Worm (Caenorhabditis elegans): ENCODE results near the gene Y32F6B.9.

The Y32F6B.9 gene

ce11 chrV:10449947-10450346, 28.6 kb upstream of the Y32F6B.9 start:
- 0 out of 2 replicates have a peak, but pooled peaks have one; percentile 9 for TF ChIP-seq dmd-6 (GFP tag; IDR thresholded peaks at IDR 0.05)

- TF ChIP-seq lin-1 (GFP tag; IDR thresholded peaks at IDR 0.05): 0 out of 2 replicates have a peak, but pooled peaks have one; percentile 16
- peak; percentile 62; the same call in 1 of the 2 replicates for TF ChIP-seq lim-7 (GFP tag; IDR thresholded peaks at IDR 0.05)
- TF ChIP-seq madf-5 (GFP tag; IDR thresholded peaks at IDR 0.05): peak in 1 of 2 experiments; percentile 74; a peak in 1 of 4 replicates
- TF ChIP-seq ctbp-1 (GFP tag; IDR thresholded peaks at IDR 0.05): 0 out of 2 replicates have a peak, but pooled peaks have one; percentile 11
- 0 out of 2 replicates have a peak, but pooled peaks have one; percentile 22 for TF ChIP-seq mxl-2 (GFP tag; conservative IDR thresholded peaks at IDR 0.05)
- TF ChIP-seq F26F4.8 (GFP tag; conservative IDR thresholded peaks at IDR 0.05): peak; percentile 89
- TF ChIP-seq Y105C5A.15 (GFP tag; IDR thresholded peaks at IDR 0.05): peak; percentile 61; the same call in 1 of the 2 replicates
These were observed 28.1 kb upstream of the Y32F6B.9 start for ce11 chrV:10450355-10450754.

- peak; percentile 54 for TF ChIP-seq hlh-11 (tag; optimal IDR thresholded peaks at IDR 0.05)
- peak in 1 of 2 experiments; percentile 74 for TF ChIP-seq daf-16 (GFP tag; optimal IDR thresholded peaks at IDR 0.05)
- no peak for TF ChIP-seq daf-16 (tag; optimal IDR thresholded peaks at IDR 0.05)
- TF ChIP-seq lsy-2 (tag; optimal IDR thresholded peaks at IDR 0.05): peak in 1 of 2 experiments; percentile 2
- peak in 1 of 2 experiments; percentile 3 for TF ChIP-seq unc-62 (GFP tag; optimal IDR thresholded peaks at IDR 0.05 in 1 of 2)
- no peak for TF ChIP-seq unc-62 (tag; optimal IDR thresholded peaks at IDR 0.05)
- no peak for TF ChIP-seq tra-1 (GFP tag; IDR thresholded peaks at IDR 0.05)
- TF ChIP-seq hif-1 (tag; optimal IDR thresholded peaks at IDR 0.05): peak in 1 of 2 experiments; percentile 24
- no peak for TF ChIP-seq F37D6.2 (tag; optimal IDR thresholded peaks at IDR 0.05)
- peak; percentile 65 for TF ChIP-seq ceh-20 (GFP tag; IDR thresholded peaks at IDR 0.05)
- TF ChIP-seq mdt-29 (GFP tag; IDR thresholded peaks at IDR 0.05): peak; percentile 71; the same call in 1 of the 2 replicates
- peak; percentile 51 for TF ChIP-seq nhr-11 (tag; optimal IDR thresholded peaks at IDR 0.05)
These were observed 25.0 kb upstream of the Y32F6B.9 start, which contains the start of gene Y32F6A.5 for ce11 chrV:10453466-10453865. Y32F6A.5 (minus strand) TSS chrV:10453605.

ce11 chrV:10456801-10457200, 21.7 kb upstream of the Y32F6B.9 start:
- 0 out of 2 replicates have a peak, but pooled peaks have one; percentile 46 for TF ChIP-seq snpc-1.2 (GFP tag; IDR thresholded peaks at IDR 0.05)

ce11 chrV:10457247-10457646, 21.3 kb upstream of the Y32F6B.9 start, which contains the start of gene F22E12.1:
F22E12.1 (minus strand) TSS chrV:10457347.
- no peak for TF ChIP-seq ztf-11 (tag; optimal IDR thresholded peaks at IDR 0.05)
- TF ChIP-seq ceh-20 (GFP tag; IDR thresholded peaks at IDR 0.05): no peak
- TF ChIP-seq nhr-111 (GFP tag; optimal IDR thresholded peaks at IDR 0.05): no peak
- TF ChIP-seq zfp-3 (GFP tag; conservative IDR thresholded peaks at IDR 0.05): no peak
- TF ChIP-seq nhr-25 (tag; optimal IDR thresholded peaks at IDR 0.05; ENCODE audit: borderline replicate concordance, insufficient read depth): no peak
- no peak for TF ChIP-seq mxl-3 (GFP tag; optimal IDR thresholded peaks at IDR 0.05)
- no peak for TF ChIP-seq spr-1 (tag; optimal IDR thresholded peaks at IDR 0.05)
- no peak for TF ChIP-seq php-3 (GFP tag; IDR thresholded peaks at IDR 0.05)
- TF ChIP-seq nhr-10 (tag; optimal IDR thresholded peaks at IDR 0.05): no peak
- no peak for TF ChIP-seq unc-62 (GFP tag; optimal IDR thresholded peaks at IDR 0.05 in 1 of 2)
- no peak for TF ChIP-seq unc-62 (tag; optimal IDR thresholded peaks at IDR 0.05)
- no peak for TF ChIP-seq F37D6.2 (tag; optimal IDR thresholded peaks at IDR 0.05)
- no peak for TF ChIP-seq fos-1 (tag; optimal IDR thresholded peaks at IDR 0.05)
- no peak for TF ChIP-seq snpc-1.2 (GFP tag; IDR thresholded peaks at IDR 0.05)
- TF ChIP-seq aly-2 (tag; optimal IDR thresholded peaks at IDR 0.05): no peak
- no peak for TF ChIP-seq ctbp-1 (GFP tag; IDR thresholded peaks at IDR 0.05)
- no peak for TF ChIP-seq mdl-1 (tag; optimal IDR thresholded peaks at IDR 0.05)
- no peak for TF ChIP-seq ama-1 (optimal IDR thresholded peaks at IDR 0.05)
- no peak for TF ChIP-seq nhr-48 (tag; optimal IDR thresholded peaks at IDR 0.05)
- TF ChIP-seq T20F7.1 (GFP tag; optimal IDR thresholded peaks at IDR 0.05): no peak
- no peak for TF ChIP-seq duxl-1 (tag; optimal IDR thresholded peaks at IDR 0.05; ENCODE audit: poor library complexity)
